Worm (Caenorhabditis elegans) whole organism, young adult: ENCODE results near the gene C52B11.5.

Experiments used
- K11D2.4 ChIP-seq: fragments of 200-800 bp; sonication (Bioruptor generic); IDR thresholded peaks from 2 replicates; pipeline ENCODE4 v1.3.6; 2022; ENCODE audit warnings: missing genetic modification reagents, missing genetic modification characterization, missing compliant biosample characterization
- aptf-2 ChIP-seq: fragments of 200-800 bp; sonication (Bioruptor generic); conservative IDR thresholded peaks from 2 replicates; pipeline ENCODE4 v1.3.6; 2022; ENCODE audit warnings: missing genetic modification reagents, missing genetic modification characterization, missing compliant biosample characterization
- lag-1 ChIP-seq: fragments of 200-800 bp; sonication (Bioruptor generic); IDR thresholded peaks from 2 replicates; pipeline ENCODE4 v1.3.6; 2022; ENCODE audit warnings: missing genetic modification reagents, missing genetic modification characterization, missing compliant biosample characterization
- mcd-1 ChIP-seq: fragments of 200-800 bp; sonication (Bioruptor generic); IDR thresholded peaks from 2 replicates; pipeline ENCODE4 v1.3.6; 2022; ENCODE audit warnings: missing genetic modification reagents, missing genetic modification characterization, missing compliant biosample characterization
- nhr-90 ChIP-seq: sonication (generic microtip); optimal IDR thresholded peaks from 2 replicates; lab custom pipeline; 2016; ENCODE audit warnings: missing genotype, mild to moderate bottlenecking, missing genetic modification characterization, missing compliant biosample characterization
- snpc-4 ChIP-seq, 5 experiments: fragments of 150-350 bp in 1 of 5; sonication (generic microtip) in 4 of 5; optimal IDR thresholded peaks; 2 replicates each; lab custom pipeline; 2014 to 2018; ENCODE audit warnings: missing genetic modification characterization in 5 of 5, missing biosample characterization in 3 of 5, antibody characterized with exemption in 2 of 5, mild to moderate bottlenecking in 2 of 5, missing compliant biosample characterization in 2 of 5, missing genotype in 2 of 5, moderate library complexity in 2 of 5, missing genetic modification reagents in 1 of 5
- zfh-2 ChIP-seq: fragments of 200-800 bp; sonication (Bioruptor generic); conservative IDR thresholded peaks from 2 replicates; pipeline ENCODE4 v1.3.6; 2022; ENCODE audit warnings: missing genetic modification reagents, missing genetic modification characterization, missing compliant biosample characterization
- ztf-6 ChIP-seq: fragments of 200-800 bp; sonication (Bioruptor generic); IDR thresholded peaks from 2 replicates; pipeline ENCODE4 v1.3.6; 2022; ENCODE audit warnings: missing genetic modification reagents, missing genetic modification characterization, missing compliant biosample characterization

DNA sequence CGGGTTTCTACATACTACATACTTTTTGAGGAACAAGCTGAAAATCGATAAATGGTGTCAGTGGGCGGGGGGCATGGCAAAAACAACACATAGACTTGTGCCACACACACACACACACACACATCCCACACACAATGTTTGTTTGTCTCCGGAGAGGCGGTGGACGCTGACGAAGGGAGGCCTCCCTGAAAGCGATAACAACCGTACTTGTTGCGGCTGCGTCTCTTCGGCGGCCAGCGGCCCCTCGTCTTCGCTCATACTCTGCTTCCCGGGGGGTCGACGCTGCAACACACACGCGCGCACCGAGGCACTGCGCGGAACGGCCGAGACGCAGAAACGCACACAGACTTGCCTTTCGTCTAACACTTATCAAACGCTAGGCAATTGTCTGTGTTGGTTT lies 47.1 kb downstream of the C52B11.5 start:
- no peak for TF ChIP-seq snpc-4 (GFP tag; optimal IDR thresholded peaks at IDR 0.05; lab: Kevin White, UChicago)
- peak in 2 of 4 experiments; percentile 37 to 50 for TF ChIP-seq snpc-4 (tag; optimal IDR thresholded peaks at IDR 0.05; lab: Kevin White, UChicago)
- peak; percentile 99 for TF ChIP-seq zfh-2 (GFP tag; lab: Robert Waterston, UW)
- TF ChIP-seq mcd-1 (GFP tag; lab: Robert Waterston, UW), result peak; percentile 60
- no peak for TF ChIP-seq lag-1 (GFP tag; lab: Robert Waterston, UW)
- peak; percentile 45 for TF ChIP-seq nhr-90 (tag; lab: Kevin White, UChicago)
- peak; percentile 79; the same call in 1 of the 2 replicates for TF ChIP-seq aptf-2 (GFP tag; lab: Robert Waterston, UW)
- TF ChIP-seq K11D2.4, result no peak
- TF ChIP-seq ztf-6, result no peak
